Worm (Caenorhabditis elegans) whole organism, late embryonic: Measurements from ENCODE around the gene frpr-4.

Source experiments
- C08G9.2 ChIP-seq: sonication (generic microtip); optimal IDR thresholded peaks from 2 replicates; lab custom pipeline; 2016; ENCODE audit warnings: mild to moderate bottlenecking, missing genetic modification characterization, moderate library complexity, missing compliant biosample characterization
- C38D4.7 ChIP-seq: fragments of 200-800 bp; sonication (Bioruptor generic); optimal IDR thresholded peaks from 2 replicates; lab custom pipeline; 2018; ENCODE audit warnings: mild to moderate bottlenecking, missing genetic modification characterization, moderate library complexity, missing compliant biosample characterization
- F13H6.1 ChIP-seq: sonication (generic microtip); optimal IDR thresholded peaks from 2 replicates; lab custom pipeline; 2016; ENCODE audit warnings: missing genetic modification characterization, missing compliant biosample characterization
- K09A11.1 ChIP-seq: sonication (generic microtip); optimal IDR thresholded peaks from 2 replicates; lab custom pipeline; 2017; ENCODE audit warnings: antibody characterized with exemption, mild to moderate bottlenecking, missing genetic modification characterization, missing compliant biosample characterization; ENCODE audit not compliant: insufficient read depth
- Y22D7AL.16 ChIP-seq: sonication (generic microtip); optimal IDR thresholded peaks from 2 replicates; lab custom pipeline; 2016; ENCODE audit warnings: missing genetic modification characterization, missing compliant biosample characterization
- ama-1 ChIP-seq: fragments of 150-350 bp; optimal IDR thresholded peaks from 2 replicates; lab custom pipeline; 2014
- ceh-14 ChIP-seq: sonication (generic microtip); optimal IDR thresholded peaks from 2 replicates; lab custom pipeline; 2016; ENCODE audit warnings: missing genotype, missing genetic modification characterization, missing compliant biosample characterization
- ceh-18 ChIP-seq: sonication (generic microtip); optimal IDR thresholded peaks from 2 replicates; lab custom pipeline; 2016; ENCODE audit warnings: missing genetic modification characterization, missing compliant biosample characterization
- ceh-2 ChIP-seq: sonication (generic microtip); optimal IDR thresholded peaks from 2 replicates; lab custom pipeline; 2016; ENCODE audit warnings: missing genotype, missing genetic modification characterization, missing compliant biosample characterization
- ceh-22 ChIP-seq: sonication (generic microtip); optimal IDR thresholded peaks from 2 replicates; lab custom pipeline; 2017; ENCODE audit warnings: missing biosample characterization, missing genetic modification characterization
- ceh-24 ChIP-seq: sonication (generic microtip); optimal IDR thresholded peaks from 2 replicates; lab custom pipeline; 2016; ENCODE audit warnings: mild to moderate bottlenecking, missing genetic modification characterization, missing compliant biosample characterization
- ceh-30 ChIP-seq: fragments of 150-350 bp; optimal IDR thresholded peaks from 2 replicates; lab custom pipeline; 2014; ENCODE audit warnings: missing biosample characterization, missing genetic modification characterization
- ceh-31 ChIP-seq: sonication (generic microtip); optimal IDR thresholded peaks from 2 replicates; lab custom pipeline; 2016; ENCODE audit warnings: missing genetic modification characterization, missing compliant biosample characterization
- ceh-48 ChIP-seq: sonication (generic microtip); optimal IDR thresholded peaks from 2 replicates; lab custom pipeline; 2016; ENCODE audit warnings: missing genetic modification characterization, inconsistent platforms, missing compliant biosample characterization
- ceh-6 ChIP-seq: fragments of 200-800 bp; sonication (Bioruptor generic); optimal IDR thresholded peaks from 2 replicates; lab custom pipeline; 2018; ENCODE audit warnings: mild to moderate bottlenecking, missing genetic modification characterization, missing compliant biosample characterization
- ceh-9 ChIP-seq: sonication (generic microtip); optimal IDR thresholded peaks from 2 replicates; lab custom pipeline; 2016; ENCODE audit warnings: mild to moderate bottlenecking, missing genetic modification characterization, inconsistent platforms, missing compliant biosample characterization
- dmd-4 ChIP-seq: sonication (generic microtip); optimal IDR thresholded peaks from 2 replicates; lab custom pipeline; 2016; ENCODE audit warnings: borderline replicate concordance, missing genetic modification characterization, missing compliant biosample characterization
- dve-1 ChIP-seq: sonication (generic microtip); optimal IDR thresholded peaks from 2 replicates; lab custom pipeline; 2017; ENCODE audit warnings: antibody characterized with exemption, mild to moderate bottlenecking, missing genetic modification characterization, missing compliant biosample characterization
- elt-2 ChIP-seq: sonication (generic microtip); optimal IDR thresholded peaks from 2 replicates; lab custom pipeline; 2016; ENCODE audit warnings: missing genetic modification reagents, missing genetic modification characterization, missing compliant biosample characterization
- elt-4 ChIP-seq: sonication (generic microtip); optimal IDR thresholded peaks from 2 replicates; lab custom pipeline; 2016; ENCODE audit warnings: missing genetic modification characterization, missing compliant biosample characterization
- eyg-1 ChIP-seq: sonication (generic microtip); optimal IDR thresholded peaks from 2 replicates; lab custom pipeline; 2016; ENCODE audit warnings: missing genotype, missing genetic modification characterization, missing compliant biosample characterization
- fax-1 ChIP-seq: sonication (generic microtip); optimal IDR thresholded peaks from 2 replicates; lab custom pipeline; 2016; ENCODE audit warnings: missing genotype, missing genetic modification characterization, missing compliant biosample characterization
- fkh-10 ChIP-seq: fragments of 150-350 bp; optimal IDR thresholded peaks from 2 replicates; lab custom pipeline; 2014; ENCODE audit warnings: missing biosample characterization, missing genetic modification reagents, missing genetic modification characterization
- fkh-6 ChIP-seq: sonication (generic microtip); optimal IDR thresholded peaks from 2 replicates; lab custom pipeline; 2016; ENCODE audit warnings: missing genetic modification characterization, missing compliant biosample characterization
- gmeb-2 ChIP-seq: sonication (generic microtip); optimal IDR thresholded peaks from 2 replicates; lab custom pipeline; 2016; ENCODE audit warnings: missing genetic modification characterization, inconsistent platforms, missing compliant biosample characterization
- hlh-13 ChIP-seq: fragments of 200-800 bp; sonication (Bioruptor generic); optimal IDR thresholded peaks from 2 replicates; lab custom pipeline; 2018; ENCODE audit warnings: mild to moderate bottlenecking, missing genetic modification characterization, missing compliant biosample characterization
- hlh-15 ChIP-seq: sonication (generic microtip); optimal IDR thresholded peaks from 2 replicates; lab custom pipeline; 2016; ENCODE audit warnings: missing genetic modification characterization, missing compliant biosample characterization
- lin-11 ChIP-seq: fragments of 200-800 bp; sonication (Bioruptor generic); optimal IDR thresholded peaks from 2 replicates; lab custom pipeline; 2018; ENCODE audit warnings: mild to moderate bottlenecking, missing genetic modification characterization, missing compliant biosample characterization
- madf-2 ChIP-seq: sonication (generic microtip); optimal IDR thresholded peaks from 2 replicates; lab custom pipeline; 2017; ENCODE audit warnings: missing genetic modification characterization, missing compliant biosample characterization
- nfya-1 ChIP-seq: sonication (generic microtip); optimal IDR thresholded peaks from 2 replicates; lab custom pipeline; 2017; ENCODE audit warnings: missing genetic modification characterization, mild to moderate bottlenecking, missing compliant biosample characterization, antibody characterized with exemption, moderate library complexity
- nhr-232 ChIP-seq: sonication (generic microtip); optimal IDR thresholded peaks from 2 replicates; lab custom pipeline; 2016; ENCODE audit warnings: missing genetic modification characterization, missing compliant biosample characterization
- odd-2 ChIP-seq: sonication (generic microtip); optimal IDR thresholded peaks from 2 replicates; lab custom pipeline; 2017; ENCODE audit warnings: antibody characterized with exemption, mild to moderate bottlenecking, missing genetic modification characterization, missing compliant biosample characterization
- pag-3 ChIP-seq: sonication (generic microtip); optimal IDR thresholded peaks from 2 replicates; lab custom pipeline; 2016; ENCODE audit warnings: missing compliant biosample characterization, missing genetic modification characterization, borderline replicate concordance
- pat-9 ChIP-seq: fragments of 200-800 bp; sonication (Bioruptor generic); optimal IDR thresholded peaks from 2 replicates; lab custom pipeline; 2018; ENCODE audit warnings: mild to moderate bottlenecking, missing genetic modification characterization, moderate library complexity, missing compliant biosample characterization
- pax-1 ChIP-seq: fragments of 150-350 bp; optimal IDR thresholded peaks from 2 replicates; lab custom pipeline; 2014; ENCODE audit warnings: missing biosample characterization, missing genetic modification characterization
- pqm-1 ChIP-seq: sonication (generic microtip); optimal IDR thresholded peaks from 2 replicates; lab custom pipeline; 2016; ENCODE audit warnings: missing genetic modification characterization, missing compliant biosample characterization
- pros-1 ChIP-seq: fragments of 150-350 bp; optimal IDR thresholded peaks from 2 replicates; lab custom pipeline; 2014; ENCODE audit warnings: missing biosample characterization, missing genetic modification reagents, missing genetic modification characterization
- ref-2 ChIP-seq: sonication (generic microtip); optimal IDR thresholded peaks from 2 replicates; lab custom pipeline; 2016; ENCODE audit warnings: missing genetic modification characterization, missing compliant biosample characterization
- sox-4 ChIP-seq: sonication (generic microtip); optimal IDR thresholded peaks from 2 replicates; lab custom pipeline; 2017; ENCODE audit warnings: mild to moderate bottlenecking, missing genetic modification characterization, inconsistent platforms, missing compliant biosample characterization
- syd-9 ChIP-seq: sonication (generic microtip); optimal IDR thresholded peaks from 2 replicates; lab custom pipeline; 2016; ENCODE audit warnings: mild to moderate bottlenecking, missing genetic modification characterization, moderate library complexity, missing compliant biosample characterization
- tbx-2 ChIP-seq: sonication (generic microtip); optimal IDR thresholded peaks from 2 replicates; lab custom pipeline; 2016; ENCODE audit warnings: missing genetic modification characterization, missing compliant biosample characterization
- tbx-7 ChIP-seq: sonication (generic microtip); optimal IDR thresholded peaks from 2 replicates; lab custom pipeline; 2016; ENCODE audit warnings: missing genotype, missing genetic modification characterization, missing compliant biosample characterization
- unc-3 ChIP-seq, 2 experiments: fragments of 200-800 bp in 1 of 2; sonication (Bioruptor generic) in 1 of 2; sonication (generic microtip) in 1 of 2; conservative IDR thresholded peaks in 1 of 2; optimal IDR thresholded peaks in 1 of 2; 2 replicates each; pipeline versions ENCODE4 v1.3.6 to Lab custom; 2016 to 2022; ENCODE audit warnings: missing compliant biosample characterization in 2 of 2, missing genetic modification characterization in 2 of 2, missing genetic modification reagents in 1 of 2
- unc-42 ChIP-seq: sonication (generic microtip); optimal IDR thresholded peaks from 2 replicates; lab custom pipeline; 2016; ENCODE audit warnings: missing genotype, missing genetic modification characterization, missing compliant biosample characterization
- unc-55 ChIP-seq: sonication (generic microtip); optimal IDR thresholded peaks from 2 replicates; lab custom pipeline; 2017; ENCODE audit warnings: missing biosample characterization, missing genetic modification reagents, missing genetic modification characterization
- unc-86 ChIP-seq: sonication (generic microtip); optimal IDR thresholded peaks from 2 replicates; lab custom pipeline; 2016; ENCODE audit warnings: missing genetic modification characterization, missing compliant biosample characterization
- zip-5 ChIP-seq: sonication (generic microtip); optimal IDR thresholded peaks from 2 replicates; lab custom pipeline; 2016; ENCODE audit warnings: missing genetic modification characterization, missing compliant biosample characterization
- ztf-16 ChIP-seq: sonication (generic microtip); optimal IDR thresholded peaks from 2 replicates; lab custom pipeline; 2017; ENCODE audit warnings: missing genetic modification characterization, missing compliant biosample characterization

The frpr-4 gene

ce11 chrII:5229596-5229995 is 25.7 kb downstream of the frpr-4 start, which contains the start of gene EGAP2.2:
Gene EGAP2.2 (plus strand): TSS chrII:5229896.
- TF ChIP-seq nhr-232 (tag; lab: Kevin White, UChicago) (no peak), unc-55 (no peak)

ce11 chrII:5228662-5229061 is 26.7 kb downstream of the frpr-4 start:
- TF ChIP-seq unc-55 = peak; percentile 63
- TF ChIP-seq unc-42 (tag; lab: Kevin White, UChicago) = peak; percentile 36
- TF ChIP-seq C38D4.7 = no peak
- no peak for TF ChIP-seq nhr-232 (tag; lab: Kevin White, UChicago)
- peak; percentile 38 for TF ChIP-seq ceh-31 (tag; lab: Kevin White, UChicago)
- TF ChIP-seq nfya-1 (tag; lab: Kevin White, UChicago) = no peak

- TF ChIP-seq ceh-22 (tag; lab: Kevin White, UChicago) (no peak), F13H6.1 (tag; lab: Kevin White, UChicago) (peak; percentile 30), nhr-232 (tag; lab: Kevin White, UChicago) (no peak), unc-55 (peak; percentile 26), ama-1 (lab: Kevin White, UChicago) (no peak), unc-3 (GFP tag; conservative IDR thresholded peaks at IDR 0.05; lab: Robert Waterston, UW) (no peak), unc-3 (tag; optimal IDR thresholded peaks at IDR 0.05; lab: Kevin White, UChicago) (no peak), ceh-9 (tag; lab: Kevin White, UChicago) (no peak), elt-4 (tag; lab: Kevin White, UChicago) (no peak), C38D4.7 (no peak), dve-1 (tag; lab: Kevin White, UChicago) (peak; percentile 39), ceh-24 (tag; lab: Kevin White, UChicago) (no peak), unc-42 (tag; lab: Kevin White, UChicago) (peak; percentile 54), hlh-13 (GFP tag; lab: Kevin White, UChicago) (no peak), tbx-2 (tag; lab: Kevin White, UChicago) (peak; percentile 62), pag-3 (no peak), elt-2 (tag; lab: Kevin White, UChicago) (peak; percentile 91), C08G9.2 (tag; lab: Kevin White, UChicago) (no peak), pat-9 (no peak), pqm-1 (tag; lab: Kevin White, UChicago) (no peak), ceh-31 (tag; lab: Kevin White, UChicago) (no peak), ref-2 (peak; percentile 70), syd-9 (no peak), unc-86 (tag; lab: Kevin White, UChicago) (no peak), pax-1 (tag; lab: Kevin White, UChicago) (no peak), dmd-4 (tag; lab: Kevin White, UChicago) (no peak), Y22D7AL.16 (tag; lab: Kevin White, UChicago) (no peak), tbx-7 (tag; lab: Kevin White, UChicago) (no peak), ceh-48 (tag; lab: Kevin White, UChicago) (no peak), zip-5 (tag; lab: Kevin White, UChicago) (no peak), fax-1 (tag; lab: Kevin White, UChicago) (no peak), K09A11.1 (tag; lab: Kevin White, UChicago) (no peak), ceh-30 (tag; lab: Kevin White, UChicago) (no peak), ztf-16 (tag; lab: Kevin White, UChicago) (no peak), ceh-14 (tag; lab: Kevin White, UChicago) (no peak), gmeb-2 (tag; lab: Kevin White, UChicago) (no peak), pros-1 (tag; lab: Kevin White, UChicago) (no peak), ceh-18 (tag; lab: Kevin White, UChicago) (peak; percentile 53), ceh-2 (tag; lab: Kevin White, UChicago) (peak; percentile 61), nfya-1 (tag; lab: Kevin White, UChicago) (peak; percentile 34), lin-11 (tag; lab: Kevin White, UChicago) (no peak), fkh-6 (no peak), hlh-15 (no peak), madf-2 (no peak), odd-2 (tag; lab: Kevin White, UChicago) (no peak), sox-4 (tag; lab: Kevin White, UChicago) (no peak), eyg-1 (tag; lab: Kevin White, UChicago) (no peak), fkh-10 (GFP tag; lab: Kevin White, UChicago) (no peak), ceh-6 (GFP tag; lab: Kevin White, UChicago) (no peak)
Observed at ce11 chrII:5227768-5228167, 27.6 kb downstream of the frpr-4 start.
